Worm (Caenorhabditis elegans) whole organism, L3 larva: ENCODE data around the gene F07A11.4.
A peak's percentile ranks its signal among the peaks of the same experiment; 100 is the strongest.

Source experiments
- aly-2 ChIP-seq: fragments of 150-350 bp; optimal IDR thresholded peaks from 2 replicates; lab custom pipeline; 2014; ENCODE audit warnings: missing biosample characterization, missing genetic modification characterization
- ama-1 ChIP-seq: fragments of 150-350 bp; optimal IDR thresholded peaks from 2 replicates; lab custom pipeline; 2018
- ceh-16 ChIP-seq: sonication (generic microtip); optimal IDR thresholded peaks from 2 replicates; lab custom pipeline; 2017; ENCODE audit warnings: missing biosample characterization, missing genetic modification characterization
- ceh-28 ChIP-seq: fragments of 150-350 bp; optimal IDR thresholded peaks from 2 replicates; lab custom pipeline; 2014; ENCODE audit warnings: missing biosample characterization, missing genetic modification reagents, missing genetic modification characterization
- ceh-82 ChIP-seq: fragments of 150-350 bp; optimal IDR thresholded peaks from 2 replicates; lab custom pipeline; 2014; ENCODE audit warnings: missing biosample characterization, missing genetic modification characterization
- ceh-9 ChIP-seq: sonication (generic microtip); optimal IDR thresholded peaks from 2 replicates; lab custom pipeline; 2018; ENCODE audit warnings: missing biosample characterization, missing genetic modification characterization
- egl-5 ChIP-seq: fragments of 150-350 bp; optimal IDR thresholded peaks from 2 replicates; lab custom pipeline; 2017; ENCODE audit warnings: missing biosample characterization, missing genetic modification reagents, missing genetic modification characterization, inconsistent platforms
- elt-1 ChIP-seq: fragments of 150-350 bp; optimal IDR thresholded peaks from 2 replicates; lab custom pipeline; 2014; ENCODE audit warnings: missing biosample characterization, missing genetic modification characterization
- elt-2 ChIP-seq: sonication (generic microtip); optimal IDR thresholded peaks from 2 replicates; lab custom pipeline; 2016; ENCODE audit warnings: missing genetic modification reagents, mild to moderate bottlenecking, missing genetic modification characterization, missing compliant biosample characterization
- elt-3 ChIP-seq, 3 experiments: fragments of 150-350 bp in 1 of 3; sonication (generic microtip) in 2 of 3; optimal IDR thresholded peaks; 2 replicates in 2 of 3; 4 replicates in 1 of 3; lab custom pipeline; 2014 to 2017; ENCODE audit warnings: missing biosample characterization in 3 of 3, missing genetic modification characterization in 3 of 3
- fkh-10 ChIP-seq: sonication (generic microtip); optimal IDR thresholded peaks from 2 replicates; lab custom pipeline; 2017; ENCODE audit warnings: missing biosample characterization, missing genetic modification reagents, missing genetic modification characterization
- fkh-2 ChIP-seq: fragments of 150-350 bp; optimal IDR thresholded peaks from 2 replicates; lab custom pipeline; 2014; ENCODE audit warnings: missing biosample characterization, missing genetic modification reagents, missing genetic modification characterization
- fos-1 ChIP-seq: fragments of 150-350 bp; optimal IDR thresholded peaks from 2 replicates; lab custom pipeline; 2014; ENCODE audit warnings: missing biosample characterization, missing genetic modification characterization
- jun-1 ChIP-seq: fragments of 150-350 bp; optimal IDR thresholded peaks from 2 replicates; lab custom pipeline; 2014; ENCODE audit warnings: missing biosample characterization, missing genetic modification reagents, missing genetic modification characterization
- lin-15B ChIP-seq: fragments of 150-350 bp; optimal IDR thresholded peaks from 2 replicates; lab custom pipeline; 2014; ENCODE audit warnings: missing biosample characterization, missing genetic modification characterization
- lin-39 ChIP-seq: fragments of 150-350 bp; optimal IDR thresholded peaks from 2 replicates; lab custom pipeline; 2018; ENCODE audit warnings: missing biosample characterization, missing genetic modification reagents, missing genetic modification characterization
- lsy-12 ChIP-seq: sonication (generic microtip); optimal IDR thresholded peaks from 2 replicates; lab custom pipeline; 2016; ENCODE audit warnings: mild to moderate bottlenecking, missing genetic modification characterization, missing compliant biosample characterization
- mdl-1 ChIP-seq: fragments of 150-350 bp; optimal IDR thresholded peaks from 2 replicates; lab custom pipeline; 2014; ENCODE audit warnings: missing biosample characterization, missing genetic modification characterization
- mml-1 ChIP-seq: fragments of 150-350 bp; sonication (generic microtip); optimal IDR thresholded peaks from 3 replicates; lab custom pipeline; 2014; ENCODE audit warnings: missing biosample characterization, missing genetic modification characterization
- nfya-1 ChIP-seq: sonication (generic microtip); optimal IDR thresholded peaks from 2 replicates; lab custom pipeline; 2017; ENCODE audit warnings: missing genetic modification characterization, mild to moderate bottlenecking, missing compliant biosample characterization, antibody characterized with exemption, moderate library complexity; ENCODE audit not compliant: insufficient read depth
- nhr-12 ChIP-seq: fragments of 150-350 bp; optimal IDR thresholded peaks from 2 replicates; lab custom pipeline; 2014; ENCODE audit warnings: missing biosample characterization, missing genetic modification characterization
- nhr-23 ChIP-seq: fragments of 150-350 bp; optimal IDR thresholded peaks from 2 replicates; lab custom pipeline; 2014; ENCODE audit warnings: missing biosample characterization, missing genetic modification reagents, missing genetic modification characterization
- nhr-237 ChIP-seq: fragments of 150-350 bp; optimal IDR thresholded peaks from 2 replicates; lab custom pipeline; 2014; ENCODE audit warnings: missing biosample characterization, missing genetic modification characterization
- nhr-25 ChIP-seq: sonication (generic microtip); optimal IDR thresholded peaks from 2 replicates; lab custom pipeline; 2017; ENCODE audit warnings: missing biosample characterization, missing genetic modification characterization
- nhr-28 ChIP-seq: fragments of 150-350 bp; optimal IDR thresholded peaks from 2 replicates; lab custom pipeline; 2014; ENCODE audit warnings: missing biosample characterization, missing genetic modification characterization
- nhr-43 ChIP-seq: sonication (generic microtip); optimal IDR thresholded peaks from 2 replicates; lab custom pipeline; 2016; ENCODE audit warnings: mild to moderate bottlenecking, missing genetic modification characterization, missing compliant biosample characterization; ENCODE audit not compliant: poor library complexity, severe bottlenecking
- nhr-67 ChIP-seq: fragments of 150-350 bp; optimal IDR thresholded peaks from 2 replicates; lab custom pipeline; 2014; ENCODE audit warnings: missing biosample characterization, missing genetic modification characterization
- nhr-76 ChIP-seq: fragments of 150-350 bp; sonication (generic microtip); optimal IDR thresholded peaks from 5 replicates; lab custom pipeline; 2014; ENCODE audit warnings: missing biosample characterization, missing genetic modification characterization
- pha-4 ChIP-seq: fragments of 150-350 bp; optimal IDR thresholded peaks from 2 replicates; lab custom pipeline; 2014; ENCODE audit warnings: missing biosample characterization, missing genetic modification reagents, missing genetic modification characterization
- pqm-1 ChIP-seq: fragments of 150-350 bp; optimal IDR thresholded peaks from 2 replicates; lab custom pipeline; 2017; ENCODE audit warnings: missing biosample characterization, missing genetic modification characterization, inconsistent platforms
- sea-2 ChIP-seq: fragments of 150-350 bp; sonication (generic microtip); optimal IDR thresholded peaks from 4 replicates; lab custom pipeline; 2014; ENCODE audit warnings: missing biosample characterization, missing genetic modification reagents, missing genetic modification characterization
- skn-1 ChIP-seq: fragments of 150-350 bp; optimal IDR thresholded peaks from 2 replicates; lab custom pipeline; 2014; ENCODE audit warnings: missing biosample characterization, missing genetic modification characterization
- snpc-4 ChIP-seq: fragments of 150-350 bp; optimal IDR thresholded peaks from 2 replicates; lab custom pipeline; 2014; ENCODE audit warnings: missing biosample characterization, missing genetic modification characterization
- unc-62 ChIP-seq: fragments of 150-350 bp; sonication (generic microtip); optimal IDR thresholded peaks from 4 replicates; lab custom pipeline; 2014; ENCODE audit warnings: missing biosample characterization, missing genetic modification reagents, missing genetic modification characterization
- zag-1 ChIP-seq: fragments of 150-350 bp; optimal IDR thresholded peaks from 2 replicates; lab custom pipeline; 2014; ENCODE audit warnings: missing biosample characterization, missing genetic modification characterization
- ztf-4 ChIP-seq: fragments of 150-350 bp; optimal IDR thresholded peaks from 2 replicates; lab custom pipeline; 2014; ENCODE audit warnings: missing biosample characterization, missing genetic modification characterization

The F07A11.4 gene

ce11 chrII:11577861-11578260 is 22.9 kb upstream of the F07A11.4 start:
- TF ChIP-seq ceh-28 (tag; lab: Kevin White, UChicago) (no peak), lsy-12 (tag; lab: Kevin White, UChicago) (no peak)

- TF ChIP-seq pha-4 (tag; lab: Kevin White, UChicago) (peak; percentile 60), nhr-23 (tag; lab: Kevin White, UChicago) (no peak), snpc-4 (tag; lab: Kevin White, UChicago) (peak; percentile 28), lin-15B (tag; lab: Kevin White, UChicago) (peak; percentile 61), ceh-16 (tag; lab: Kevin White, UChicago) (no peak), ceh-9 (tag; lab: Kevin White, UChicago) (no peak)
- TF ChIP-seq, all 47 proteins: peak for 3
Observed at ce11 chrII:11578327-11578726, 22.5 kb upstream of the F07A11.4 start, which contains the start of gene smc-6. Gene smc-6 (plus strand): TSS chrII:11578716.

ce11 chrII:11582698-11583097 is 18.1 kb upstream of the F07A11.4 start, which contains the start of gene ints-7:
Gene ints-7 (plus strand): TSS chrII:11582849.
- TF ChIP-seq unc-62 (GFP tag; lab: Kevin White, UChicago) = no peak
- no peak for TF ChIP-seq ceh-82 (tag; lab: Kevin White, UChicago)
- no peak for TF ChIP-seq skn-1 (tag; lab: Kevin White, UChicago)
- no peak for TF ChIP-seq elt-1
- no peak for TF ChIP-seq pqm-1
- TF ChIP-seq elt-2 = no peak
- TF ChIP-seq ama-1 (lab: Kevin White, UChicago) = no peak
- no peak for TF ChIP-seq nhr-67 (tag; lab: Kevin White, UChicago)
- TF ChIP-seq nhr-25 = no peak
- TF ChIP-seq fkh-2 = no peak
- TF ChIP-seq nhr-23 (tag; lab: Kevin White, UChicago) = no peak
- TF ChIP-seq mdl-1 (tag; lab: Kevin White, UChicago) = no peak
- TF ChIP-seq mml-1 (tag; lab: Kevin White, UChicago) = no peak
- TF ChIP-seq nhr-43 = no peak
- no peak for TF ChIP-seq zag-1 (tag; lab: Kevin White, UChicago)
- no peak for TF ChIP-seq fkh-10 (GFP tag; lab: Kevin White, UChicago)
- TF ChIP-seq, all 47 proteins: peak for 0

- TF ChIP-seq egl-5 (tag; lab: Kevin White, UChicago) = no peak
- no peak for TF ChIP-seq lsy-12 (tag; lab: Kevin White, UChicago)
- TF ChIP-seq ceh-9 (tag; lab: Kevin White, UChicago) = no peak
- no peak for TF ChIP-seq ceh-82 (tag; lab: Kevin White, UChicago)
- no peak for TF ChIP-seq skn-1 (tag; lab: Kevin White, UChicago)
- no peak for TF ChIP-seq elt-2
- TF ChIP-seq ceh-16 (tag; lab: Kevin White, UChicago) = no peak
- TF ChIP-seq zag-1 (tag; lab: Kevin White, UChicago) = no peak
- TF ChIP-seq ztf-4 (tag; lab: Kevin White, UChicago) = no peak
- no peak for TF ChIP-seq aly-2 (tag; lab: Kevin White, UChicago)
- TF ChIP-seq fkh-2 = no peak
- TF ChIP-seq nfya-1 = no peak
- no peak for TF ChIP-seq nhr-237 (tag; lab: Kevin White, UChicago)
- TF ChIP-seq nhr-23 (tag; lab: Kevin White, UChicago) = no peak
Observed at ce11 chrII:11588304-11588703, 12.5 kb upstream of the F07A11.4 start.

ce11 chrII:11591558-11591957 is 9.3 kb upstream of the F07A11.4 start:
- TF ChIP-seq elt-1 (no peak), nhr-76 (tag; lab: Kevin White, UChicago) (no peak), zag-1 (tag; lab: Kevin White, UChicago) (no peak), elt-3 (tag; optimal IDR thresholded peaks at IDR 0.05; lab: Kevin White, UChicago) (no peak), skn-1 (tag; lab: Kevin White, UChicago) (no peak), lin-39 (tag; lab: Kevin White, UChicago) (no peak), sea-2 (GFP tag; lab: Kevin White, UChicago) (no peak), nhr-12 (tag; lab: Kevin White, UChicago) (no peak), nhr-23 (tag; lab: Kevin White, UChicago) (no peak), ztf-4 (tag; lab: Kevin White, UChicago) (no peak), jun-1 (no peak), fos-1 (tag; lab: Kevin White, UChicago) (no peak), egl-5 (tag; lab: Kevin White, UChicago) (no peak), nhr-28 (no peak), lsy-12 (tag; lab: Kevin White, UChicago) (no peak), nhr-43 (no peak)
